Worm (Caenorhabditis elegans): ENCODE results near the gene faxc-1.

ce11 chrII:12224916-12225406 lies 39.0 kb upstream of the faxc-1 start, which contains the start of the genes pqn-87 and rsr-2:
- TF ChIP-seq egl-13 (tag; optimal IDR thresholded peaks at IDR 0.05) (no peak), ztf-4 (tag; optimal IDR thresholded peaks at IDR 0.05) (no peak)

All from whole organism, L1 larva.